Worm (Caenorhabditis elegans): ENCODE data around the gene snb-5.

ce11 chrIII:8235880-8236279 is 33.0 kb downstream of the snb-5 start, which contains the start of gene C02F5.5:
- no peak for TF ChIP-seq unc-130 (GFP tag; optimal IDR thresholded peaks at IDR 0.05)
- no peak for TF ChIP-seq C06A6.2 (GFP tag; conservative IDR thresholded peaks at IDR 0.05)
- TF ChIP-seq hmg-1.2 (GFP tag; IDR thresholded peaks at IDR 0.05) = no peak
- no peak for TF ChIP-seq nfya-1 (tag; optimal IDR thresholded peaks at IDR 0.05; ENCODE audit: borderline replicate concordance, insufficient read depth)
- no peak for TF ChIP-seq Y95B8A.8 (GFP tag; IDR thresholded peaks at IDR 0.05)
- TF ChIP-seq lir-1 (GFP tag; conservative IDR thresholded peaks at IDR 0.05) = no peak
- TF ChIP-seq F22D6.2 (tag; optimal IDR thresholded peaks at IDR 0.05) = no peak
- TF ChIP-seq hrde-1 (tag; optimal IDR thresholded peaks at IDR 0.05; ENCODE audit: borderline replicate concordance) = no peak
- TF ChIP-seq nhr-179 (tag; optimal IDR thresholded peaks at IDR 0.05) = no peak
